In the genomic region with DNA sequence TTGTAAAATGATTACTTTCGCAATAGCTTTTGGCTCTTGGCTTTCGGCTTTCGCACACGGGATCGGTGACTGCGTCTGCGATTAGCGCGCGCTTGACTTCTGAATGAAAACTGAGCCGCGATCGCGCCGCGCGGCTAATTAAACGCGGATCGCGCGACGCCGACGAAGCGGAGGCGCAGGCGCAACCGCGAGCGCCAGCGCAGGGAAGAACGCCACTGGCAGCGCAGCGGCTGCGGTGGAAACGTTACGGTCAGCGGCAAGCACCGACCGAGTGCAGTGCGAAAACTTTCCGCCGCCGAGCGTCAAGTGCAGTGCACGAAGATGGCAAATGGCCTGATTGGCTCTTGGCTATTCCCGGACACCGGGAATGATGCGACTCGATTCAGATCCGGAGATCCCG, we compare ENCODE assay signal across 3 fruit fly cellular contexts.
A peak's percentile ranks its signal among the peaks of the same experiment; 100 is the strongest.
TF ChIP-seq lines count a peak whose summit lies in the region.

Gene CG31522, minus strand, starts transcription at position 101 of the 400 bp plus-strand sequence.

- TF ChIP-seq CTCF in whole organism, embryonic (GFP tag; optimal IDR thresholded peaks at IDR 0.05; lab: Kevin White, UChicago): no peak

TF ChIP-seq in whole organism, embryonic, 481 proteins besides CTCF, POLR2A, EP300 and RAD21:
- peak; percentile 27; the same call in 1 of the 2 replicates for TF ChIP-seq CG3847 (GFP tag; IDR thresholded peaks at IDR 0.05; lab: Robert Waterston, UW)
- no peak for TF ChIP-seq cato (GFP tag; optimal IDR thresholded peaks at IDR 0.05; lab: Kevin White, UChicago; ENCODE audit: borderline replicate concordance)
- 0 out of 3 replicates have a peak, but pooled peaks have one; percentile 15 for TF ChIP-seq otp (GFP tag; IDR thresholded peaks at IDR 0.05; lab: Robert Waterston, UW)
- TF ChIP-seq CG5953 (GFP tag; IDR thresholded peaks at IDR 0.05; lab: Robert Waterston, UW): peak; percentile 8; the same call in 1 of the 2 replicates
- TF ChIP-seq CG9215 (GFP tag; IDR thresholded peaks at IDR 0.05; lab: Robert Waterston, UW): 0 out of 2 replicates have a peak, but pooled peaks have one; percentile 11
- no peak for TF ChIP-seq Lim3 (GFP tag; IDR thresholded peaks at IDR 0.05; lab: Robert Waterston, UW)
- 0 out of 2 replicates have a peak, but pooled peaks have one; percentile 11 for TF ChIP-seq amos (GFP tag; IDR thresholded peaks at IDR 0.05; lab: Robert Waterston, UW; ENCODE audit: partially characterized antibody)
- TF ChIP-seq sna (GFP tag; IDR thresholded peaks at IDR 0.05; lab: Robert Waterston, UW; ENCODE audit: partially characterized antibody): no peak
- no peak for TF ChIP-seq CG10147 (GFP tag; optimal IDR thresholded peaks at IDR 0.05; lab: Kevin White, UChicago)
- TF ChIP-seq CG17328 (GFP tag; IDR thresholded peaks at IDR 0.05; lab: Robert Waterston, UW): 0 out of 2 replicates have a peak, but pooled peaks have one; percentile 5
- 0 out of 2 replicates have a peak, but pooled peaks have one; percentile 14 for TF ChIP-seq CG42726 (GFP tag; IDR thresholded peaks at IDR 0.05; lab: Robert Waterston, UW; ENCODE audit: partially characterized antibody)
- TF ChIP-seq CG7372 (GFP tag; IDR thresholded peaks at IDR 0.05; lab: Robert Waterston, UW): no peak

TF ChIP-seq in whole organism, prepupa, 60 proteins besides CTCF, POLR2A, EP300 and RAD21:
- TF ChIP-seq Eip78C (GFP tag; lab: Kevin White, UChicago) (peak; percentile 34), Sox14 (GFP tag; optimal IDR thresholded peaks at IDR 0.05; lab: Kevin White, UChicago) (no peak), CG6808 (GFP tag; optimal IDR thresholded peaks at IDR 0.05; lab: Kevin White, UChicago) (no peak), CG10669 (GFP tag; optimal IDR thresholded peaks at IDR 0.05; lab: Kevin White, UChicago) (no peak), Blimp-1 (GFP tag; optimal IDR thresholded peaks at IDR 0.05; lab: Kevin White, UChicago) (no peak), CG1621 (tag; optimal IDR thresholded peaks at IDR 0.05; lab: Kevin White, UChicago) (peak; percentile 26)

TF ChIP-seq in whole organism, pupa, 21 proteins besides CTCF, POLR2A, EP300 and RAD21:
- TF ChIP-seq CG15710 (tag; optimal IDR thresholded peaks at IDR 0.05; lab: Kevin White, UChicago): no peak
- peak; percentile 79 for TF ChIP-seq CG13204 (GFP tag; optimal IDR thresholded peaks at IDR 0.05; lab: Kevin White, UChicago)
